Worm (Caenorhabditis elegans): ENCODE data around the gene F40G9.6.

- TF ChIP-seq hmbx-1 (tag; optimal IDR thresholded peaks at IDR 0.05) (no peak), tbx-11 (GFP tag; IDR thresholded peaks at IDR 0.05) (no peak), hmg-4 (GFP tag; optimal IDR thresholded peaks at IDR 0.05) (no peak), pes-1 (GFP tag; IDR thresholded peaks at IDR 0.05) (no peak), F13C5.2 (tag; optimal IDR thresholded peaks at IDR 0.05) (no peak), sea-1 (GFP tag; conservative IDR thresholded peaks at IDR 0.05) (no peak)
These were observed 27.7 kb downstream of the F40G9.6 start, which contains the start of gene W10C4.1 for ce11 chrIII:207023-207422.

All from whole organism, early embryonic.